Fruit fly (Drosophila melanogaster): ENCODE results near the gene Ugt316A1.

The Ugt316A1 gene

DNA sequence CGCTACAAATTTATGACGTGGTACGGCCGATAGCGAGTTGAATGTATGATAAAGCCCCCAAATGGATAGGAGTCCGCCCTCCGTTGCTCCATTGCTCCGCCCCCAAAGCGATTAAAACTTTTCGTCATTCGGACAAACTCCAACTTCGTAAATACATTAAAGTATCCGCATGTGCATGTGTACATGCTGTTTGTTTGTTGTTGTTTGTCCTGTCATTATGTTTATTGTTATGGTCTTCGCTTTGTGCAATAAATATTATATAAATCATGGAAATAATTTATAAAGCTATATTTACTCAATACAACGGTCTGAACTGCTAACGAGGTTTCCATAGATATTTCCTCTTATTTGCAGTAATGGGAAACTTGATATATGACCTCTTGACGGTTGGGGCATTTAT is 25.6 kb downstream of the Ugt316A1 start:
- TF ChIP-seq usp (GFP tag; optimal IDR thresholded peaks at IDR 0.05) = no peak
- no peak for TF ChIP-seq Sp1 (GFP tag; optimal IDR thresholded peaks at IDR 0.05)
- no peak for TF ChIP-seq Abd-B (GFP tag; optimal IDR thresholded peaks at IDR 0.05)
- TF ChIP-seq brk (GFP tag; optimal IDR thresholded peaks at IDR 0.05) = no peak
- TF ChIP-seq br (GFP tag; optimal IDR thresholded peaks at IDR 0.05) = no peak
- no peak for TF ChIP-seq sv (GFP tag; optimal IDR thresholded peaks at IDR 0.05)
- TF ChIP-seq woc (GFP tag; optimal IDR thresholded peaks at IDR 0.05) = no peak
- TF ChIP-seq foxo (GFP tag; optimal IDR thresholded peaks at IDR 0.05) = no peak
- no peak for TF ChIP-seq Vsx2 (GFP tag; optimal IDR thresholded peaks at IDR 0.05; ENCODE audit: partially characterized antibody)
- TF ChIP-seq Myc (optimal IDR thresholded peaks at IDR 0.05) = no peak
- no peak for TF ChIP-seq CG9705 (GFP tag; optimal IDR thresholded peaks at IDR 0.05)
- TF ChIP-seq Dif (GFP tag; optimal IDR thresholded peaks at IDR 0.05; ENCODE audit: partially characterized antibody) = no peak
- TF ChIP-seq Hr83 (GFP tag; optimal IDR thresholded peaks at IDR 0.05; ENCODE audit: poor library complexity, severe bottlenecking) = no peak
- TF ChIP-seq HLH106 (tag; optimal IDR thresholded peaks at IDR 0.05) = no peak

DNA sequence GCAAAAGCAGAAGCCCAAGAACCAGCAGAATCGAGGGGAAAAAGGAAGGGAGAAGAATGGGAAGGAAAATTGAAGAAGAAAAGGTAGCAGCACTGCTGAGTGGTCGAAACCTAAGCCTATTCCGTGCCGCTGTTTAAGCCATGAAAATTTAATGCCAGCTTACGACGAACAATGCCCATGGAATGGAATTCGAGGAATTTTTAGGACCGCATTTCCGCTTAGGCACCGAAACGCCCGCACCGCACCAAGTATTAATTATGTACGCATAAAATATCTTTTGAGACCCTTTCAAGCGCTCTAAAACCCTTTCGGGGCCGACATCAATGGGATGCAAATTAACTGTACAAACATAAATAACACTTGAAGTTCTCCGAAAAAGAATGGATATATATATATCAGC is 26.5 kb downstream of the Ugt316A1 start:
- no peak for TF ChIP-seq Dfd (GFP tag; optimal IDR thresholded peaks at IDR 0.05)
- no peak for TF ChIP-seq rgr (GFP tag; optimal IDR thresholded peaks at IDR 0.05)
- no peak for TF ChIP-seq pan (optimal IDR thresholded peaks at IDR 0.05)
- no peak for TF ChIP-seq psq (GFP tag; optimal IDR thresholded peaks at IDR 0.05)
- TF ChIP-seq N (GFP tag; optimal IDR thresholded peaks at IDR 0.05) = no peak
- TF ChIP-seq brk (GFP tag; optimal IDR thresholded peaks at IDR 0.05) = no peak
- no peak for TF ChIP-seq CrebA (GFP tag; optimal IDR thresholded peaks at IDR 0.05; ENCODE audit: borderline replicate concordance)

DNA sequence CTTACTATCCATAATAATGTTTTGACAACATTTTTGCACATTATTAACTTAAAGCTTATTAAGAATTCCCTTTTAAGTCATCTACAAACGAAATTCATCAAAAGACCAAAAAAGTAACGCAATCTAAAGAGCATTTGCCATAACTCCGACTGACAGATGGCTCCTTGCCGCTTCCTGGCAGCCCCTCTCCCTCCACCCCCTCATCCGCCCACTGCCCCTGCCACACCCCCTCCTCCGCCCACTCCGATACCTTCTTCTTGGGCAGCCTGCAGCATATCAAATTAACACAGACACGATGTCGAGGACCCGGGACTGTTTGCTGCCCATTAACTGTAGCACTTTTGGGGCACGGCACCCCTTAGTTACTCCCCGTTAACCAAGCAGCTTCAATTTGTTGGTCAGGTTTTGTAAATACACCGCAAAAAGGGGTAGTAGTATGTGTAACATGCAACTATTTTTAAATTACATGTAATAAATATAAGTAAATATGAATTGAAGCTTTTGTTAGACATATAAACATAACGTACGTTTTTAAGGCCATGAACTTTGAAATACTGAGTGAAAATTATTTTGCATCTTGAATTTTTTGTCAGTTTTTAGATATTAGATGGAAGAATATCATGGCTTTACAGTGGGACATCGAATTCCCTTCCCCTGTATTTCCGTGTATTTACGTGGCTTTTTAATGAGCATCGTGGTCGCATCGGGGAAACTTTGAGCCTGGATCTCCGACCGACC is 27.3 kb downstream of the Ugt316A1 start:
- no peak for TF ChIP-seq usp (GFP tag; optimal IDR thresholded peaks at IDR 0.05)
- TF ChIP-seq CG9705 (GFP tag; optimal IDR thresholded peaks at IDR 0.05) = peak; percentile 35
- TF ChIP-seq rgr (GFP tag; optimal IDR thresholded peaks at IDR 0.05) = peak; percentile 27
- TF ChIP-seq Myc (optimal IDR thresholded peaks at IDR 0.05) = no peak
- peak; percentile 70 for TF ChIP-seq fru (GFP tag; optimal IDR thresholded peaks at IDR 0.05)
- TF ChIP-seq woc (GFP tag; optimal IDR thresholded peaks at IDR 0.05) = peak; percentile 28
- no peak for TF ChIP-seq pan (optimal IDR thresholded peaks at IDR 0.05)
- TF ChIP-seq Dfd (GFP tag; optimal IDR thresholded peaks at IDR 0.05) = peak; percentile 68
- peak; percentile 53 for TF ChIP-seq psq (GFP tag; optimal IDR thresholded peaks at IDR 0.05)
- no peak for TF ChIP-seq Hnf4 (GFP tag; optimal IDR thresholded peaks at IDR 0.05)
- TF ChIP-seq N (GFP tag; optimal IDR thresholded peaks at IDR 0.05) = no peak
- no peak for TF ChIP-seq lola (GFP tag; optimal IDR thresholded peaks at IDR 0.05)
- peak; percentile 10 for TF ChIP-seq brk (GFP tag; optimal IDR thresholded peaks at IDR 0.05)
- no peak for TF ChIP-seq Abd-B (GFP tag; optimal IDR thresholded peaks at IDR 0.05)
- TF ChIP-seq jim (GFP tag; optimal IDR thresholded peaks at IDR 0.05) = no peak
- no peak for TF ChIP-seq Dif (GFP tag; optimal IDR thresholded peaks at IDR 0.05; ENCODE audit: partially characterized antibody)
- no peak for TF ChIP-seq dsf (GFP tag; optimal IDR thresholded peaks at IDR 0.05; ENCODE audit: borderline replicate concordance)
- TF ChIP-seq sage (GFP tag; optimal IDR thresholded peaks at IDR 0.05) = no peak
- TF ChIP-seq Hr83 (GFP tag; optimal IDR thresholded peaks at IDR 0.05; ENCODE audit: poor library complexity, severe bottlenecking) = no peak
- TF ChIP-seq Sp1 (GFP tag; optimal IDR thresholded peaks at IDR 0.05) = peak; percentile 70
- TF ChIP-seq Mio (GFP tag; optimal IDR thresholded peaks at IDR 0.05) = no peak
- peak in 1 of 2 experiments; percentile 54 for TF ChIP-seq foxo (GFP tag; optimal IDR thresholded peaks at IDR 0.05)
- TF ChIP-seq br (GFP tag; optimal IDR thresholded peaks at IDR 0.05) = peak; percentile 25
- TF ChIP-seq h (GFP tag; optimal IDR thresholded peaks at IDR 0.05) = peak; percentile 57
- no peak for TF ChIP-seq tai (GFP tag; optimal IDR thresholded peaks at IDR 0.05)
- TF ChIP-seq GATAd (GFP tag; optimal IDR thresholded peaks at IDR 0.05) = no peak
- TF ChIP-seq CG32264 (GFP tag; optimal IDR thresholded peaks at IDR 0.05) = no peak
- TF ChIP-seq CrebA (GFP tag; optimal IDR thresholded peaks at IDR 0.05; ENCODE audit: borderline replicate concordance) = no peak
- TF ChIP-seq HLH106 (tag; optimal IDR thresholded peaks at IDR 0.05) = peak; percentile 62
- no peak for TF ChIP-seq sv (GFP tag; optimal IDR thresholded peaks at IDR 0.05)
- no peak for TF ChIP-seq dl (GFP tag; optimal IDR thresholded peaks at IDR 0.05; ENCODE audit: insufficient read depth in 1 of 2, partially characterized antibody in 2 of 2)
- peak; percentile 44 for TF ChIP-seq ey (GFP tag; optimal IDR thresholded peaks at IDR 0.05)
- TF ChIP-seq OdsH (GFP tag; optimal IDR thresholded peaks at IDR 0.05) = peak; percentile 53
- TF ChIP-seq Vsx2 (GFP tag; optimal IDR thresholded peaks at IDR 0.05; ENCODE audit: partially characterized antibody) = no peak
- TF ChIP-seq Hr78 (GFP tag; optimal IDR thresholded peaks at IDR 0.05) = no peak
- peak; percentile 24 for TF ChIP-seq dmrt93B (GFP tag; optimal IDR thresholded peaks at IDR 0.05)
